Fruit fly (Drosophila melanogaster): Measurements from ENCODE around the gene CG9021.

Gene CG9021

DNA sequence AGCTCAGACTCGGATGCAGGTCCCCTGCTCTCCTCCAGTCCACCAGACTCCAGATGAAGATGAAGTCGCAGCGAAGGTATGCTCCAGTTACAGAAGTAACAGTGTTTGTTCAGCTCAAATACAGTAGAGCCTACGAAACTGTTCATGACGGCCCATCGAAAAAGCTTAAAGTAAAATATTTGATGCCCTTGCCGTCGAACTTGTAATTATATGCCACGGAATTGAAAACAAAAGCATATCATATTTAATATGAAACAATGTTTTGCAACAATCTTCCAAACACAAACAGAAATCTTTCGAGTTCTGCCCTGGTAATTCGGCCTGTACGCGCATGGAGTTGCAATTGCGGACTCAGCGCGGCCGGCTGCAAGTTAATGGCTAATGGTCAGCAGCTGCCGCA is 23.3 kb downstream of the CG9021 start:
- TF ChIP-seq CG17806 (tag; optimal IDR thresholded peaks at IDR 0.05), result no peak
- TF ChIP-seq CG32121 (GFP tag; IDR thresholded peaks at IDR 0.05), result peak; percentile 35; the same call in 1 of the 2 replicates
- no peak for TF ChIP-seq CG13204 (GFP tag; optimal IDR thresholded peaks at IDR 0.05)
- TF ChIP-seq Pif1A (GFP tag; optimal IDR thresholded peaks at IDR 0.05), result peak; percentile 38
- TF ChIP-seq CG34367 (tag; optimal IDR thresholded peaks at IDR 0.05), result no peak
- TF ChIP-seq CG14655 (GFP tag; optimal IDR thresholded peaks at IDR 0.05), result peak; percentile 60
- TF ChIP-seq CG12605 (GFP tag; IDR thresholded peaks at IDR 0.05), result no peak; the same call in 1 of the 2 replicates
- no peak for TF ChIP-seq D1 (tag; optimal IDR thresholded peaks at IDR 0.05)
- TF ChIP-seq CG8301 (tag; optimal IDR thresholded peaks at IDR 0.05), result peak; percentile 25
- peak; percentile 37 for TF ChIP-seq Ets98B (GFP tag; IDR thresholded peaks at IDR 0.05)
- no peak; the same call in 1 of the 3 replicates for TF ChIP-seq fd96Ca (GFP tag; IDR thresholded peaks at IDR 0.05)
- TF ChIP-seq Pif1B (GFP tag; optimal IDR thresholded peaks at IDR 0.05), result no peak
- no peak for TF ChIP-seq gl (tag; optimal IDR thresholded peaks at IDR 0.05)
- TF ChIP-seq CG9948 (tag; optimal IDR thresholded peaks at IDR 0.05), result peak; percentile 9
- TF ChIP-seq CG15710 (tag; optimal IDR thresholded peaks at IDR 0.05), result no peak
- TF ChIP-seq EcR (GFP tag; optimal IDR thresholded peaks at IDR 0.05), result no peak
- TF ChIP-seq CG10348 (GFP tag; IDR thresholded peaks at IDR 0.05), result no peak
- no peak for TF ChIP-seq CG8159 (tag; optimal IDR thresholded peaks at IDR 0.05)
- TF ChIP-seq CG4496 (GFP tag; IDR thresholded peaks at IDR 0.05), result peak; percentile 26; the same call in 1 of the 3 replicates
- TF ChIP-seq rn (GFP tag; IDR thresholded peaks at IDR 0.05), result no peak
- TF ChIP-seq Snoo (tag; optimal IDR thresholded peaks at IDR 0.05), result no peak

DNA sequence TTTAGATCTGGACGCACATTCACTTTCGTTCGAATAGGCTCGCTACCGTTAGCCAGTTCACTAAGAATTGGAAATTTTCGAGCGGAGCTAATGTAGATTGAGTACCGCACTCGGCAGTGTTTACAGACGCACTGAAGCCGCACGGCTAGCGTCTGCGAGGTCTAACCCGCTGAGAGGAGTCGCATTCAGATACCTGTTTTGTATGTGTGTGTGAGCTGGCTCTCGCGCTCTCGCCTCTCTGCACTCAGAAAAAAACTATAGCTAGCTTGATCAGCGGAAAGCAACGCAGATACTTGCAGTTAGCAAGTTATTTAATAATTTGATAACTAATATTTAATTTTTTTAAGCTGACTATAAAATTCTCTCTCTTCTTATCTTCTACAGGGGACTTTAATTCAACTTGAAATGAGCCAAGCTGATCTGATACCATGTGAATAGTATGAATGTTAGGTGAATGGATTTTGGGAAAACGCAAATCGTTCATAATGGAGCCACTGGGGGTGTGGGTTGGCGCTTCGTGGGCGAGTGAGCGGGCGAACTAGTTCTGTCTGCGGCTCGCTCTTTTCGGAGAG is 25.0 kb downstream of the CG9021 start, which contains the start of gene rau:
Gene rau, minus strand, starts transcription at position 136 of the 572 bp plus-strand sequence.
- peak; percentile 84 for TF ChIP-seq Pif1A (GFP tag; optimal IDR thresholded peaks at IDR 0.05)
- peak; percentile 70 for TF ChIP-seq Snoo (tag; optimal IDR thresholded peaks at IDR 0.05)
- peak; percentile 80; the same call in 2 of the 3 replicates for TF ChIP-seq CG4496 (GFP tag; IDR thresholded peaks at IDR 0.05)
- TF ChIP-seq CG8159 (tag; optimal IDR thresholded peaks at IDR 0.05), result peak; percentile 77
- peak; percentile 24; the same call in 1 of the 2 replicates for TF ChIP-seq CG10348 (GFP tag; IDR thresholded peaks at IDR 0.05)
- TF ChIP-seq CG13204 (GFP tag; optimal IDR thresholded peaks at IDR 0.05), result peak; percentile 63
- peak; percentile 36; the same call in 1 of the 2 replicates for TF ChIP-seq CG12605 (GFP tag; IDR thresholded peaks at IDR 0.05)
- TF ChIP-seq CG17806 (tag; optimal IDR thresholded peaks at IDR 0.05), result peak; percentile 70
- peak; percentile 66 for TF ChIP-seq CG34367 (tag; optimal IDR thresholded peaks at IDR 0.05)
- TF ChIP-seq CG32121 (GFP tag; IDR thresholded peaks at IDR 0.05), result peak; percentile 79
- peak; percentile 83 for TF ChIP-seq CG8301 (tag; optimal IDR thresholded peaks at IDR 0.05)
- peak; percentile 79 for TF ChIP-seq CG15710 (tag; optimal IDR thresholded peaks at IDR 0.05)
- TF ChIP-seq Pif1B (GFP tag; optimal IDR thresholded peaks at IDR 0.05), result peak; percentile 75
- peak; percentile 84 for TF ChIP-seq fd96Ca (GFP tag; IDR thresholded peaks at IDR 0.05)
- peak; percentile 76 for TF ChIP-seq Ets98B (GFP tag; IDR thresholded peaks at IDR 0.05)
- TF ChIP-seq rn (GFP tag; IDR thresholded peaks at IDR 0.05), result 0 out of 2 replicates have a peak, but pooled peaks have one; percentile 52
- peak; percentile 87 for TF ChIP-seq CG14655 (GFP tag; optimal IDR thresholded peaks at IDR 0.05)
- TF ChIP-seq EcR (GFP tag; optimal IDR thresholded peaks at IDR 0.05), result peak; percentile 14
- peak; percentile 55 for TF ChIP-seq gl (tag; optimal IDR thresholded peaks at IDR 0.05)
- TF ChIP-seq D1 (tag; optimal IDR thresholded peaks at IDR 0.05), result peak; percentile 39
- peak; percentile 78 for TF ChIP-seq CG9948 (tag; optimal IDR thresholded peaks at IDR 0.05)

DNA sequence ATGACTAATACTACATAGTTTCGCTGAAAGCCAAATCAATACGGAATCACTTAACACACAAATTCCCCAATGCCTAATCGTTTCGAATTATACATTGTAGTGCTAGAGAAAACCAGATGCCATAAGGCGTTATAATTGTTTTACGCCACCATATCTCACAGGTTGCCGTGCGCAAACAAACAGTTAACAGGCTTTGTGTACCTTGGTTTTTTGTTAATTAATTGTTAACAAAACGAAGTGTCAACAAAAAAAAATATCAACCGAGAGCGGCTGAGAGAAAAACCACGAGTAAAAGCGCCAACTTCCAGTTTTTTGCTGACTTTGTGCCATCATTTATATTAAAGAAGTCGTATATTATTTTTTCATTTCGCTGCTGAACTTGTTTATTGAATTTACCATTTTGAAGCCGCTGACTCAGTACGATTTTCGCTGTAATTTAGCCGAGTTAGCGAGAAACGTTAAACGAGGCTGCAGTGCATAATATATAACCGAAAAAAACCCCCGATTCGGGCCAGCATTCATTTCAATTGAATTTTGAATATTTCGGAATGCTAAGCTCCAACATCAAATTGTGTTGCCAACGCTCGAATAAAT is 27.9 kb downstream of the CG9021 start:
- TF ChIP-seq Pif1A (GFP tag; optimal IDR thresholded peaks at IDR 0.05), result no peak
- no peak for TF ChIP-seq CG32121 (GFP tag; IDR thresholded peaks at IDR 0.05)
- no peak for TF ChIP-seq CG15710 (tag; optimal IDR thresholded peaks at IDR 0.05)
- no peak for TF ChIP-seq CG9948 (tag; optimal IDR thresholded peaks at IDR 0.05)
- TF ChIP-seq CG17806 (tag; optimal IDR thresholded peaks at IDR 0.05), result no peak

DNA sequence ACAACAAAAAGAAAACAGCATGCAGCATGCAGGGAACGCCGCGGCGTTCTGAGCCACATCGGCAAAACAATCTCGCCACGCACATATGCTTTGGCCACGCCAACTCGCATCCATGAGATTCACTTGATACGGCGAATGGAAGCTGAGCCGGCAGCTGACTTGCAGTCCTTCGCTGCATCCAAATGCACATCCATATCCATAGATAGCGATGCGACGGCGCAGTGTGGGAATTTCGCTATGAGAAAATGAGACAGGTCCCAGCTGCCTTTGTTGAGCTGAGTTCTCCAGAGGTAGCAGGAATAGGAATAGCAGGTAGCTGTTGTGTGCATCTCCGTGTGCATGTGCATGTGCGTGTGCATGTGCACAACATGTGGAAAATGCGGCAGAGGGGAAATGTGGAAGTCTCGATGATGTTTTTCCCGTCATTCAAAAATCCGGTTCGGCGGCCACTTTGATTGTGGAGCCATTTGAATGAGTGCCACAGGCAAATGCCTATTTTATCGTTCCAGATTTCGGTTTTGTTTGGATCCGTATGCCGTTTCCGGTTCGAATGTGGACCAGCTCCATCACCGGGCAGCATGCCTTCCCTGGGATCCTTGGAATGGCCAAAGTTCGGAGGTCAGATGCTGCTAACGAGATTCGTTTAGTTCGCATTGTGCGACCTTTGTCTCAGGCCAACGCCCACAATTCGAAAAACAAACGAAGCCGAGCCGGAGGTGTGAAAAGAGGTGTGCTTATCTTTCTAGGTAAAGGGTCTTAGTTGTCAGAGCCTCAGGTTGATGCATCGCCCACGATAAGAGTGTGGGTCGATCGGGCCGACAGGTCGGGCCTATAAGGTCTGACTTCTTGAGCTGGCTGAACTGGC is 33.4 kb downstream of the CG9021 start:
- TF ChIP-seq CG13204 (GFP tag; optimal IDR thresholded peaks at IDR 0.05) (no peak), Snoo (tag; optimal IDR thresholded peaks at IDR 0.05) (no peak), Pif1A (GFP tag; optimal IDR thresholded peaks at IDR 0.05) (no peak), D1 (tag; optimal IDR thresholded peaks at IDR 0.05) (no peak), CG12605 (GFP tag; IDR thresholded peaks at IDR 0.05) (no peak), gl (tag; optimal IDR thresholded peaks at IDR 0.05) (no peak), CG4496 (GFP tag; IDR thresholded peaks at IDR 0.05) (peak; percentile 24; the same call in 1 of the 3 replicates)

- TF ChIP-seq CG4496 (GFP tag; IDR thresholded peaks at IDR 0.05), result peak; percentile 62
- TF ChIP-seq gl (tag; optimal IDR thresholded peaks at IDR 0.05), result no peak
- TF ChIP-seq CG10348 (GFP tag; IDR thresholded peaks at IDR 0.05), result no peak
Observed at dm6 chr2L:5866791-5867190, 37.7 kb downstream of the CG9021 start.
